Fruit fly (Drosophila melanogaster): Measurements from ENCODE around the gene jar.

jar gene

DNA sequence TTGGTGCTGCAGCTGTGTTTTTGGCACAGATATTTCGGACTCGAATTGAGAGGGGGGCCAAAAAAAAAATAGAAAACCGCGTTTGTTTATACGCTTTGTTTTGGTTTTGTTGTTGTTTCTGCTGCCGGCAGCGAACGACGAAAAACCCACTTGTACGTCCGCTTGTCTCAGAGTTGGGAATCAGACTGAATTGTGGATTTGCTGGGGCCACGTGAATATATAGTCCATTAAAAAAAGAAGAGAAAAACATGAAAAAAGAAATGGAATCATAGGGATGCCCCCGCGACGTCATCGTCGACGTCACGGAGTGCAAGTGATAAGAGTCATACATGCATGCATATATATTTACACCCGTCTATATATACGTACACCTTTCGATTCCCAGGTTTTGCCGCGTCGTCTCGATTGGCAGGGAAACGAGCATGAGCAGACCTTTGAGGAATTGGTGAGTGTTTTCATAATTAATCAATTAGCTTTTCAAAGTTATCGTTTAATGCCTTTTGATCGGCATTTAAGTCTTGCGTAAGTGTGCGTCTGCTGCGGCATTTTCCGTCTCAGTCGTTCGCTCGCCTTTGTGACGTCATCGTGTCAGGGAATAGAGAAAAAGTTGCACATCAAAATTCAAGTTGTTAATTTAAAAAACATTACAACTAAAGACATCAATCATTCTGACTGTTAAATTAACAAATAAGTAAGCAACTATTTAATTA is 48.8 kb upstream of the jar start (continued):
- no peak for TF ChIP-seq grn (GFP tag; optimal IDR thresholded peaks at IDR 0.05)
- peak in 1 of 2 experiments; percentile 99 for TF ChIP-seq Pdp1 (GFP tag; optimal IDR thresholded peaks at IDR 0.05)
- no peak for TF ChIP-seq CG5180 (GFP tag; optimal IDR thresholded peaks at IDR 0.05)
- no peak for TF ChIP-seq CG2116 (GFP tag; optimal IDR thresholded peaks at IDR 0.05)
- TF ChIP-seq BEAF-32 (GFP tag; optimal IDR thresholded peaks at IDR 0.05): no peak
- no peak for TF ChIP-seq wor (GFP tag; IDR thresholded peaks at IDR 0.05)
- no peak for TF ChIP-seq Gug (GFP tag; IDR thresholded peaks at IDR 0.05)
- no peak for TF ChIP-seq CG15073 (GFP tag; optimal IDR thresholded peaks at IDR 0.05)
- peak; percentile 9 for TF ChIP-seq shn (GFP tag; optimal IDR thresholded peaks at IDR 0.05)
- no peak for TF ChIP-seq sqz (GFP tag; optimal IDR thresholded peaks at IDR 0.05)
- TF ChIP-seq CG10565 (GFP tag; optimal IDR thresholded peaks at IDR 0.05): no peak
- TF ChIP-seq otp (GFP tag; IDR thresholded peaks at IDR 0.05): no peak
- no peak for TF ChIP-seq caup (GFP tag; optimal IDR thresholded peaks at IDR 0.05; ENCODE audit: severe bottlenecking)
- TF ChIP-seq bbx (GFP tag; IDR thresholded peaks at IDR 0.05; ENCODE audit: partially characterized antibody): peak; percentile 25; the same call in 1 of the 2 replicates
- TF ChIP-seq CG2889 (GFP tag; IDR thresholded peaks at IDR 0.05): no peak
- TF ChIP-seq jing (GFP tag; optimal IDR thresholded peaks at IDR 0.05): no peak
- no peak for TF ChIP-seq pnt (GFP tag; optimal IDR thresholded peaks at IDR 0.05)
- no peak for TF ChIP-seq CG13424 (tag; optimal IDR thresholded peaks at IDR 0.05)
- TF ChIP-seq lab (GFP tag; optimal IDR thresholded peaks at IDR 0.05): no peak
- peak; percentile 18 for TF ChIP-seq gro (GFP tag; optimal IDR thresholded peaks at IDR 0.05)

DNA sequence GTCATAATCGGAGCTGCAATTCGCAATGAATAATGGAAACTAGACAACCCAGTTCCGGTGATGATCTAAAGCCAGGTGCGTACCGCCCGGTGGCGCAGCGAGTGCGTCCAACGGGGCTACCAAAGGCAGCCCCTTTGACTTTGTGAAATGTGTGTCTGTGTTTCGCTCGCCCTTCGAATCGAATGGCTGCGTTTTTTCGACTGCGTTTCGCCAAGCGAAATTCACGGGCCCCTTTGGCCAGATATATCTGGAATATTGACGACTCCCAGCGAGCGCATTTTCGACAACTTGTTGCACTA is 48.0 kb upstream of the jar start:
- TF ChIP-seq CG3726 (GFP tag; IDR thresholded peaks at IDR 0.05) (no peak), kah (GFP tag; optimal IDR thresholded peaks at IDR 0.05) (no peak), hkb (optimal IDR thresholded peaks at IDR 0.05) (no peak), hkb (GFP tag; IDR thresholded peaks at IDR 0.05) (no peak), mld (GFP tag; IDR thresholded peaks at IDR 0.05; ENCODE audit: partially characterized antibody) (no peak), hbn (GFP tag; IDR thresholded peaks at IDR 0.05; ENCODE audit: partially characterized antibody) (0 out of 2 replicates have a peak, but pooled peaks have one; percentile 10), MESR4 (GFP tag; optimal IDR thresholded peaks at IDR 0.05) (peak; percentile 59), Eip74EF (GFP tag; optimal IDR thresholded peaks at IDR 0.05) (no peak), CG3995 (GFP tag; optimal IDR thresholded peaks at IDR 0.05) (no peak), fru (optimal IDR thresholded peaks at IDR 0.05) (no peak), Drgx (GFP tag; IDR thresholded peaks at IDR 0.05) (peak; percentile 48), CG9817 (tag; optimal IDR thresholded peaks at IDR 0.05) (no peak), CG17385 (GFP tag; optimal IDR thresholded peaks at IDR 0.05) (peak; percentile 51), unc-4 (GFP tag; IDR thresholded peaks at IDR 0.05; ENCODE audit: partially characterized antibody) (0 out of 2 replicates have a peak, but pooled peaks have one; percentile 10), CG34422 (GFP tag; IDR thresholded peaks at IDR 0.05) (0 out of 3 replicates have a peak, but pooled peaks have one; percentile 5), Side (GFP tag; optimal IDR thresholded peaks at IDR 0.05) (no peak), CG7928 (GFP tag; optimal IDR thresholded peaks at IDR 0.05) (no peak), CG11085 (GFP tag; IDR thresholded peaks at IDR 0.05) (no peak), CG2202 (tag; optimal IDR thresholded peaks at IDR 0.05) (no peak), CG2120 (GFP tag; optimal IDR thresholded peaks at IDR 0.05) (no peak), btn (GFP tag; optimal IDR thresholded peaks at IDR 0.05) (no peak), rib (GFP tag; IDR thresholded peaks at IDR 0.05) (0 out of 2 replicates have a peak, but pooled peaks have one; percentile 31), Hr39 (optimal IDR thresholded peaks at IDR 0.05) (no peak), CG15601 (tag; optimal IDR thresholded peaks at IDR 0.05) (no peak), slbo (GFP tag; IDR thresholded peaks at IDR 0.05) (no peak), MBD-R2 (GFP tag; IDR thresholded peaks at IDR 0.05) (peak; percentile 55), Doc3 (GFP tag; IDR thresholded peaks at IDR 0.05; ENCODE audit: partially characterized antibody) (0 out of 3 replicates have a peak, but pooled peaks have one; percentile 43), CG34224 (GFP tag; IDR thresholded peaks at IDR 0.05; ENCODE audit: partially characterized antibody) (peak; percentile 9; the same call in 2 of the 3 replicates), chinmo (GFP tag; IDR thresholded peaks at IDR 0.05; ENCODE audit: partially characterized antibody) (peak; percentile 81; the same call in 1 of the 4 replicates), Nf-YB (GFP tag; optimal IDR thresholded peaks at IDR 0.05) (no peak)

Measured in whole organism, embryonic.